Worm (Caenorhabditis elegans) whole organism, late embryonic: ENCODE data around the gene cyn-16.

Experiments used
- C38D4.7 ChIP-seq: fragments of 200-800 bp; sonication (Bioruptor generic); optimal IDR thresholded peaks from 2 replicates; lab custom pipeline; 2018; ENCODE audit warnings: mild to moderate bottlenecking, missing genetic modification characterization, moderate library complexity, missing compliant biosample characterization
- sdc-2 ChIP-seq: sonication (generic microtip); optimal IDR thresholded peaks from 2 replicates; lab custom pipeline; 2016; ENCODE audit warnings: missing genotype, missing genetic modification characterization, missing compliant biosample characterization
- sox-4 ChIP-seq: sonication (generic microtip); optimal IDR thresholded peaks from 2 replicates; lab custom pipeline; 2017; ENCODE audit warnings: mild to moderate bottlenecking, missing genetic modification characterization, inconsistent platforms, missing compliant biosample characterization
- syd-9 ChIP-seq: sonication (generic microtip); optimal IDR thresholded peaks from 2 replicates; lab custom pipeline; 2016; ENCODE audit warnings: mild to moderate bottlenecking, missing genetic modification characterization, moderate library complexity, missing compliant biosample characterization

- TF ChIP-seq sdc-2 (tag; lab: Kevin White, UChicago) (no peak), sox-4 (no peak), C38D4.7 (GFP tag; lab: Kevin White, UChicago) (no peak), syd-9 (no peak)
Observed at ce11 chrII:12059872-12060271, 23.3 kb upstream of the cyn-16 start.
